Worm (Caenorhabditis elegans) whole organism, L2 larva: ENCODE results near the gene F59B10.4.

ENCODE experiments used
- ZK546.5 ChIP-seq: sonication (generic microtip); optimal IDR thresholded peaks from 2 replicates; lab custom pipeline; 2017; ENCODE audit warnings: missing biosample characterization, missing genetic modification characterization
- dmd-4 ChIP-seq: sonication (generic microtip); optimal IDR thresholded peaks from 2 replicates; lab custom pipeline; 2017; ENCODE audit warnings: missing biosample characterization, missing genetic modification characterization
- nhr-12 ChIP-seq: fragments of 150-350 bp; optimal IDR thresholded peaks from 2 replicates; lab custom pipeline; 2014; ENCODE audit warnings: missing biosample characterization, missing genetic modification characterization
- nhr-237 ChIP-seq: fragments of 150-350 bp; optimal IDR thresholded peaks from 2 replicates; lab custom pipeline; 2014; ENCODE audit warnings: missing biosample characterization, missing genetic modification characterization
- snpc-4 ChIP-seq: fragments of 150-350 bp; optimal IDR thresholded peaks from 2 replicates; lab custom pipeline; 2014; ENCODE audit warnings: missing biosample characterization, missing genetic modification characterization

DNA sequence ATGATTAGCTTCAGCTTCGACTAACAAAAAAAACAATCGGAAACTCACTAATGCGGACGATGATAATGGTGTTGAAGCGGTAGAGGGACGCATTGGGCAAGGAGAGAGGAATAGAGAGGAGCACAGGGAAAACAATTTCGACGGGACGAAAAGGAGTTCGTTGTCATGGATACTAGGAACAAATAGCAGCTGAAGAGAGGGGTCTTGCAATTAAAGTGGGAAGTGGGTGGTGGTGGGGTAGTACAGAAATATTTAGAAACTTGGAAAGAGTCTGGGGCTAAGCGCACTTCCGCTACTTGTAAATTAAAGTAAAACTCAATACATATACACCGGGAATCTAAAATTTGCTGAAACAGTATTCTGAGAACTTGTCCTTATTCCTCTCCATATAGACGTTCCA lies 9.2 kb downstream of the F59B10.4 start, which contains the start of gene F59B10.2:
- TF ChIP-seq nhr-12 (no peak), snpc-4 (tag; lab: Kevin White, UChicago) (no peak), ZK546.5 (tag; lab: Kevin White, UChicago) (no peak), nhr-237 (tag; lab: Kevin White, UChicago) (no peak), dmd-4 (tag; lab: Kevin White, UChicago) (no peak)
